Fruit fly (Drosophila melanogaster): ENCODE data around the gene Rrp6.

The Rrp6 gene

DNA sequence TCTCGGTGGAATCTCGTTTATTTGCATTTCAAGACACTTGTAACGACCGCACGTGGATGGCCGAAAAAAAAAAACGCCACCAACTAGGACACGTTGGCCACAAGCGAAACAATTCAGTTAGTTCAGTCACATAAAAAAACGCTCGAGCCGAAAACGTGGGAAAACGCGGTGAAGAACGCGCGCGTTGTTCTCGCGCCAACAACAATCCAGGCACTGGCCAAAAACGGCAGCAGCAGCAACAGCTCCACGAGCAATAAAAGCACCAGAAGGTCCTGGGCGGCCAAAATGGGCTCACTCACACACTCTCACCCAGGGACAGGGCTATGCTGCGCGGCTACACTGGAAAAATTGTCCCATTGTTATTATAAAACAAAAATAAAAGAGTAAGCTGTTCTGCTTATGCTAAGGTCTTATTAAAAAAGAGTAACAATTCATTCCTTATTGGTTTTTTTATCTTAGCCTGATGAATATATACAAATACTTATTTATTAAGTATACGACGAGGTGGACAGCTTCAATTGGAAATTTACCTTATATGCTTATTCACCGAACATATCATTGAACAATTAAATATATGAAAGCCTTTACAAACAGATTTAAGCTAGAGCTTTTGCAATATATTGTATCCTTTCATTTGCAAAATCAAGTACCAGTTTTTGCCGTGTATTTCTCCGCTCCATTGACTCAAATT, 10.6 kb downstream of the Rrp6 start, which contains the start of gene btsz (continued):
- TF ChIP-seq CG11398 (GFP tag; optimal IDR thresholded peaks at IDR 0.05): no peak
- TF ChIP-seq CG14667 (GFP tag; IDR thresholded peaks at IDR 0.05): no peak
- TF ChIP-seq gfzf (GFP tag; optimal IDR thresholded peaks at IDR 0.05): no peak
- TF ChIP-seq PHDP (tag; optimal IDR thresholded peaks at IDR 0.05): peak; percentile 27
- peak; percentile 86 for TF ChIP-seq Ets65A (GFP tag)
- TF ChIP-seq Gsc (GFP tag; IDR thresholded peaks at IDR 0.05): no peak
- no peak for TF ChIP-seq lov (optimal IDR thresholded peaks at IDR 0.05)
- 0 out of 3 replicates have a peak, but pooled peaks have one; percentile 19 for TF ChIP-seq lov (GFP tag; IDR thresholded peaks at IDR 0.05)
- TF ChIP-seq klu (GFP tag; IDR thresholded peaks at IDR 0.05): no peak
- peak; percentile 40 for TF ChIP-seq CG12391 (tag; optimal IDR thresholded peaks at IDR 0.05)
- TF ChIP-seq tx (GFP tag; optimal IDR thresholded peaks at IDR 0.05): no peak
- no peak for TF ChIP-seq GATAe (GFP tag; conservative IDR thresholded peaks at IDR 0.05)
- TF ChIP-seq CG13123 (GFP tag; optimal IDR thresholded peaks at IDR 0.05): no peak
- TF ChIP-seq repo (GFP tag; optimal IDR thresholded peaks at IDR 0.05): no peak
- no peak for TF ChIP-seq hbn (GFP tag; IDR thresholded peaks at IDR 0.05; ENCODE audit: partially characterized antibody)
- peak; percentile 79 for TF ChIP-seq Meics (GFP tag; optimal IDR thresholded peaks at IDR 0.05)
- no peak for TF ChIP-seq hb (GFP tag; IDR thresholded peaks at IDR 0.05; ENCODE audit: partially characterized antibody)
- no peak for TF ChIP-seq lmd (GFP tag; IDR thresholded peaks at IDR 0.05)
- peak; percentile 47 for TF ChIP-seq CG12659 (GFP tag; optimal IDR thresholded peaks at IDR 0.05)
- peak; percentile 38 for TF ChIP-seq CG17385 (GFP tag; optimal IDR thresholded peaks at IDR 0.05)
- TF ChIP-seq Antp (GFP tag; optimal IDR thresholded peaks at IDR 0.05): no peak
- no peak for TF ChIP-seq CG2129 (GFP tag; IDR thresholded peaks at IDR 0.05; ENCODE audit: partially characterized antibody)
- TF ChIP-seq CG43689 (GFP tag; IDR thresholded peaks at IDR 0.05): no peak
- peak; percentile 38 for TF ChIP-seq CG10209 (GFP tag; optimal IDR thresholded peaks at IDR 0.05)
- TF ChIP-seq CG10267 (tag; optimal IDR thresholded peaks at IDR 0.05): no peak
- peak; percentile 7 for TF ChIP-seq tin (GFP tag; optimal IDR thresholded peaks at IDR 0.05)
- no peak for TF ChIP-seq knrl (GFP tag; IDR thresholded peaks at IDR 0.05; ENCODE audit: partially characterized antibody)
- TF ChIP-seq esg (GFP tag; conservative IDR thresholded peaks at IDR 0.05): no peak
- no peak for TF ChIP-seq mirr (GFP tag; optimal IDR thresholded peaks at IDR 0.05)
- no peak for TF ChIP-seq ftz-f1 (GFP tag; optimal IDR thresholded peaks at IDR 0.05)
- TF ChIP-seq CG7928 (GFP tag; optimal IDR thresholded peaks at IDR 0.05): no peak
- no peak for TF ChIP-seq HLHmδ (GFP tag; optimal IDR thresholded peaks at IDR 0.05)
- TF ChIP-seq fd96Cb (tag; optimal IDR thresholded peaks at IDR 0.05): no peak
- no peak for TF ChIP-seq trh (GFP tag; optimal IDR thresholded peaks at IDR 0.05)
- TF ChIP-seq Hr51 (GFP tag; optimal IDR thresholded peaks at IDR 0.05): peak in 1 of 2 experiments; percentile 60
- TF ChIP-seq CG7745 (tag; optimal IDR thresholded peaks at IDR 0.05): no peak
- TF ChIP-seq CG4730 (GFP tag; IDR thresholded peaks at IDR 0.05): no peak
- TF ChIP-seq Max (GFP tag; optimal IDR thresholded peaks at IDR 0.05): peak; percentile 12
- no peak for TF ChIP-seq CG16863 (GFP tag; optimal IDR thresholded peaks at IDR 0.05)
- TF ChIP-seq Mes4 (GFP tag; optimal IDR thresholded peaks at IDR 0.05): no peak
- TF ChIP-seq Hmx (GFP tag; optimal IDR thresholded peaks at IDR 0.05): no peak
- peak; percentile 75 for TF ChIP-seq CG34376 (GFP tag; optimal IDR thresholded peaks at IDR 0.05)
- TF ChIP-seq kay (GFP tag; optimal IDR thresholded peaks at IDR 0.05): no peak
- TF ChIP-seq peb (GFP tag; IDR thresholded peaks at IDR 0.05): no peak
- TF ChIP-seq TFAM (GFP tag; optimal IDR thresholded peaks at IDR 0.05): no peak
- TF ChIP-seq jigr1 (GFP tag; IDR thresholded peaks at IDR 0.05): no peak
- peak; percentile 71 for TF ChIP-seq CG9727 (GFP tag; optimal IDR thresholded peaks at IDR 0.05)
- no peak for TF ChIP-seq CG6813 (GFP tag; optimal IDR thresholded peaks at IDR 0.05)
- peak; percentile 5 for TF ChIP-seq unpg (GFP tag; optimal IDR thresholded peaks at IDR 0.05)
- peak; percentile 10 for TF ChIP-seq Fer3 (tag; optimal IDR thresholded peaks at IDR 0.05)
